Worm (Caenorhabditis elegans) whole organism, dauer: ENCODE measurements around the gene erh-2.

Experiments used
- unc-62 ChIP-seq: sonication (generic microtip); optimal IDR thresholded peaks from 2 replicates; lab custom pipeline; 2017; ENCODE audit warnings: missing biosample characterization, missing genetic modification reagents, missing genetic modification characterization

Gene erh-2

DNA sequence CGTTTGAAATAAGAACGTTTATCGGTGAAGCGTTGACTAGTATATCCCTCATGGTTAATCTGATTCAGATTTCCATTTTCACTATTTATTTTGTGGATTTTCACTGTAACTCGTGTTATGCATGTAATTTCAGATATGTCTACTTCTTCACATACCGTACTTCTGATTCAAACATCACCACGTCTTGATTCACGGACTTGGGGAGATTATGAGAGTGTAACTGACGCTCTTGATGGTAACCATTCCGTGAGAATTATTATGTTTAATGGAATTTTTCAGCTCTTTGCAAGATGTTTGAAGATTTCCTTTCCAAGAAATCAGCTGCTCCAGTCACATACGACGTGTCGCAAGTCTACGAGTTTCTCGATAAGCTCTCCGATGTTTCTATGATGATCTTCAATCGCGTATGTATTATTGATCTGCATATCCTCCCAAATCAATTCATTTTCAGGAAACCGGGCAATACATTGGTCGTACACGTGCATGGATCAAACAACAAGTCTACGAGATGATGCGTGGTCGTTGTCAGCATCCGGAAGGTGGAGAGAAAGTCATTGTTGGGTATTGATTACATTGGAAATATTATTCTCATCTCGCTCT, at the start of gene erh-2:
Gene erh-2, plus strand, starts transcription at position 134 of the 600 bp plus-strand sequence.
- no peak for TF ChIP-seq unc-62

DNA sequence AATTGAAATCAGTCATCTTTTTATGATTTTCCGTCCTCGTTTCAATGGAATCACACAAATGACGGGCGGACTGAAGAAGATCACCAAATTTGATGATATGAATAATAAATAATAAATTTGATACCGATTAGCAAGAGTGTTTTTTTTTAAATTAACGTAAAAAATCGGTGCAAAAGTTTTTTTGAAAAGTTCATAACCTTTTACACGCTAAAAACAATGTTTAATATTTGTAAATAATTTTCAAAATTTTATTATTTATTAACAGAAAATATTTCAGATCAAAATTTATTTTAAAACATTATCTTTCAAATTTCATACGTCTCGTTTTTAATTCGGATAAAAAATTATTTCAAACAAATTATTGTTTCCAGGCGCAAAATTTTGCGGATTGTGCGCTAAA, 48.1 kb upstream of the erh-2 start, which contains the start of gene M88.3:
Gene M88.3, minus strand, starts transcription at position 101 of the 400 bp plus-strand sequence.
- TF ChIP-seq unc-62 = no peak

DNA sequence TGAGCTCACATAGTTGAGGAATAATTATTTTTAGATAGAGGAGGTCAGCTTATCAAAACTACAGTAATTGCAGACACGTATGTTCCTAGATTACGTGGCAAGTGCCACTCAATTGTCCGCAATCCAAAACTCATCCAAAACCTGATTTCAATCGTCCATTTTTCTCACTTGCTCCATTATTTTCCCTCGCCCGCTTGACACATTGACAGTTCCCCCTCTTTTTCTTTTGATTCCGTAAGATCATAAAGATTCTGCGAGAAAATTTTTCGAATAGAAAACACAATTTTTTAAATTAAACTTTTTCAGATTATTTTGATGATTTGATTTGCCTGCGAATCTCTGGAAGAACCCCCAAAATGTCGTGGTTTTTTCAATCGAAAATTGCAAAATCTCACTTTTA, 44.3 kb upstream of the erh-2 start, which contains the start of gene M88.4:
Gene M88.4, plus strand, starts transcription at position 301 of the 400 bp plus-strand sequence.
- TF ChIP-seq unc-62 = no peak

DNA sequence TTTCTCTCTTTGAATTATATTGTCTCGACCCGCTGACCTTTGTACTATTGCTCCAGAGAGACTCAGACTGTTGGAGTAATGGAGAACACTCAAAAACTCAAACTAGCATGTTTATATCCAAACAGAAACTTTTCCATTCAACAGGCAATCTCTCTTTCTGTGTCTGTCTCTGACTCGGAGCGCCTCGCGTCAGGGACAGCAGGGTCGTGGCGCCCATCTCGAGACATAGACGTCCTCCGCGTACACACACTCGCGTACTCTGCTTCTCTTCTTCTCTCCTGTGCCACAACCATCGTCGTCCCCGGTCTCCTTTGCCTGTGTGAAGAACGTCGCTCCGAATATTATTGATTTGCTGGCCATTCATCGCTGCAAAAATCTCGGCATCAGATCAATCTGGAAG, 41.1 kb upstream of the erh-2 start:
- TF ChIP-seq unc-62 = no peak

DNA sequence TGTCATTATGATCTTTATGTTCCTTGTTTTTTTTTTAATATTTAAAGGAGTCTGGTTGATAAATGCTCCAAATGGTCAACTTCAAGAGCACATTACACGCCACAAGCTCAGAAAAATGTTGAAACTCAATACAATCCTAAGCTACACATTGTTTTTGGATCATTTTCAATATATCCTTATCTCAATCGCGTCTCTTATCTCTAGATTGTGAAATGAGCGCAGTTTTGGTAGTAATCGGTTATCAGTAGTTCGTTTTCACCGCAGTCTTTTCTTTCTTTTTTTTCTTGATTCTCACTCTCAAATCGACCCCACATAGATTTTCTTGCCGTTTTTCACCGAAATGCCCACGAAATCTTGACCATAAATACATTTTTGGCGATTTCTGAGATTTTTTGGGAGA, 40.2 kb upstream of the erh-2 start:
- TF ChIP-seq unc-62 = no peak

DNA sequence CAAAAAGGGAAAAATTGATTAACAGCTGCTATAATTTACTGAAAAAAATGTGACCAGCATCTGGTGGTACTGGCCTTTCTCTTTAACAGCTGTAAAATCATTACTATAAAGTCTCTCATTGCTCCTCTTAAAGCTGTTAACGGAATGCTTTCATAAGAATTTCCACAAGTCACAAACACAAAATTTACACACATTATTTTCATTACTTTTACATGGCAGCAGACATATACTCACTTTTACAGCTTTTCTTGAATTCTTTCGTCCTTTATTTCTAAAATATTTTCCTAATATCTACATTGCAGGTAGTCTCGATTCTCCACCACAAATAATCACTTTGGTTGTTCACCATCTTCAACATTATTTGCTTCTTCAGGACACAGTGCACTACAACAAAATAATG, 39.7 kb upstream of the erh-2 start, which contains the start of gene imph-1:
Gene imph-1, plus strand, starts transcription at position 301 of the 400 bp plus-strand sequence.
- no peak for TF ChIP-seq unc-62

DNA sequence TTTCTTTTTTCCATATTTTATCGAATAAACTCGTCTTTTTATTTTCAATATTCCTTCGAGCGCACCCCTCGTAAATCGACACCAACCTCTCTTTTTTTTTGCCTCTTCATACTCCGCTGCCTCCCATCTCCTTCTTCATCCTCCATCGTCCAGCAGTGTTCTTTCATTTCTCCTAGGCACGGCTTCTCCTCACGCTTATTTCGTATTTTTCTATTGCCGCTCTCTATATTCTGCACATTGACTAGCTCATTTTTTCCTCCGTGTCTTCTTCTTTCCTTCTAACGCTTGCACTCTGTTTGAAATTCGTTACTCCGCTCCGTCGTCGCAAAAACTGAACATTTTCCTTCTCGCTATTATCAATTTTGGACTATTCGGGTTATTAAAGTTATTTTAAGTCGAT, 37.7 kb upstream of the erh-2 start:
- no peak for TF ChIP-seq unc-62

DNA sequence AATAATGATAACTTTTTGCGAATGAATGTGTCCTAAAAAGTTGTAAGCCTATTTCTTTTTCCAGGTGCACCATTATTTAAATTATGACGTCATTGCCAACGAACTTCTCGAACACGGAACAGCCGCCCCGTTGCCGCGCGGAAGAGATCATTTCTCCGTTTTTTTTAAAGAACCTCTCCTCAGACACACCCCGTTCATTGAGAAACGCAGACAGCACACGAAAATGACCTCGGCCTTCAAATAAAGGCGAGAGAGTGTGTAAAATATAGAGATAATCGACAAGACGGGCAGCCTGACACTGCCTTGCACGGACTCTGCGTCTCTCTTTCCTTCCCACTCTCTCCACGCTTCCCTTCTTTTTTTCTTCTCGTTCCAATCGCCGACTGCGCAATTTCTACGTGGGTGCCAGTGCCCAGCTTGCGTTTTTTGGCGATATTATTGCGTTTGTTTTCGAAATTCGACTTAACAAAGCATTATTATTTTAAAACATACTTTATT, 32.6 kb upstream of the erh-2 start:
- TF ChIP-seq unc-62 = no peak

DNA sequence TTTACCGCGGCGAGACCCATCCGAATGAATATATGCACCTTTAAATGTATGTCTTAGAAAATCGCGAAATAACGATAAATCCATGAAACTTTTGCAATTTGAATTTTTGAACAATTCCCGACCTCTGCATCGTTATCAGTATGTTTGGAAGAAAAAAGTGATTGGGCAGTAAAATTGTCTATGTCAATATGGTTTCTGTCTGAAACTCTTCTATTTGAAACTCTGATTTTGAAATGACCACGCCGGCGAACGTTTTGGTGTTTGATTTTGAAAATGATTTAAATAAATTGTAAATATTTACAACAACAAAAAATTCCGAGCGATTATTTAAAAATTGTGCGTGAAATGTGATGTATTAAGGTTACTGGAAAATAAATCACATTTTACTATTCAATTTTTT, 31.7 kb upstream of the erh-2 start:
- TF ChIP-seq unc-62 = no peak

DNA sequence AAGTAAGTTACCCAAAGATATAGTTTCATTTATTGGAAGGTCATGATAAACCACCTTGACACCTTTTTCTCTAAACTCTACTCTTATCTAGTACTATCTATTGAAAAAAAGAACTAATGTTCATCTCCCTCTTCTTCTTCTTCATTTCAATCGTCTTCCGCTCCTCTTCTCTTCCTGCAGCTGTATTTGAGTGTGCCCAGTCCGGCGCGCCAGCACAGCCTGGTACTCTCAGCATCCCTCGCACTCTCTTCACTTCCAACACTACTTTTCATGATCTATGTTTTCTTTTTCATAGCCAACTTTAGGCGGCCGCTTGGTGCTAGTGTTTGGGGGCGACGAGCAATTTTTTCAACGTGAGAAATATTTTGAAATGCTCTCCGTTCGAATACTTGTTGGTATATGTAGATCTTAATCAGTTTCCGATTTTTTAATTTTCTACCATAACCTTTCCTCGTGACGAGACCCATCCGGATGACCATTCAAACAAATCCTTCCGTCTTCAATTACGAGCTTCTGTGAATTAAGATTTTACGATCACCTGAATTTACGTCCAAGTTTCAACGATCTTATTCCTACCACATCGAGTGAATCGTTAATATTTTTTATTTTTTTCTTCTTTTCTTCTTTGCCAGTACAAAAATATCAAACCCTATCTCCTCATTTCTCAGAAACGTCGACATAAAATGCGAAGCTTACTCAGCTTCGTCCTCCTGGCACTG, 30.8 kb upstream of the erh-2 start, which contains the start of gene pan-1:
Gene pan-1, plus strand, starts transcription at position 669 of the 719 bp plus-strand sequence.
- no peak for TF ChIP-seq unc-62

DNA sequence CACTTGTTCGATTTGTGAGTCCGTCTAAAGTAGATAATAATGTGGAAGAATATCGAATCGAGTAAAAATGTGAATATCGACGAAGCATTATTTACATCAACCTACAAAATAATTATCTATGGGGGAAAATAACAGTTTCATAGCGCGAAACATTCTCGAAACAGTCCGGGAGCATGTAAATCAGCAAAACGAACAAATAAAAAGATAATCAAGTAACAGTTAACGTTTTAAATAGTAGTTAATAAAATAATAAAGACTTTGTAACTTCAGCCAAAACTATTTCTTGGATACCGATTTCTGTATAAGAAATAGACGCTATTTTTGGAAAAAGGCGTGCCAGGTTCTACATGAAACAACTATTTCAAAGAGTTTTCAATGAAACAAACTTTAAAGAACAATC, 25.0 kb upstream of the erh-2 start, which contains the start of gene mlcd-1:
Gene mlcd-1, minus strand, starts transcription at position 101 of the 400 bp plus-strand sequence.
- TF ChIP-seq unc-62 = no peak

DNA sequence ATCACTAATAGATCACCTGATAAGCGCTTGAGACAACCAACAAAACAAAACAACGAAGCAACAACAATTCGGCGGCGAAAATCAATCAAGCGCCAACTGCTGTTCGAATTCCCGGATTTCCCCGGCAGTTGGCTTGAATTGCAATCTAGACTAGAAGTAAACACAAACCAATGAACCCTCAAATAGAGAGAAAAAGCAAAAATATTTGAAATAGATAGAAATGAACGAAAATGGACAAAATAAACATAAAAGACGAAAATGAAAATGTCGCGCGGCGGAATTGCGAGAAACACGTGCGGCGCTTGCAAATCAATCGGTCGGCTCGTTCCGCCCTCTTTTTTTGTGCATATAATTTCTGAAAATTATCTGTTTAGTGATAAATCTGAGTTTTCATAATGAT, 24.6 kb upstream of the erh-2 start, which contains the start of gene idhg-1:
Gene idhg-1, plus strand, starts transcription at position 343 of the 400 bp plus-strand sequence.
- no peak for TF ChIP-seq unc-62

DNA sequence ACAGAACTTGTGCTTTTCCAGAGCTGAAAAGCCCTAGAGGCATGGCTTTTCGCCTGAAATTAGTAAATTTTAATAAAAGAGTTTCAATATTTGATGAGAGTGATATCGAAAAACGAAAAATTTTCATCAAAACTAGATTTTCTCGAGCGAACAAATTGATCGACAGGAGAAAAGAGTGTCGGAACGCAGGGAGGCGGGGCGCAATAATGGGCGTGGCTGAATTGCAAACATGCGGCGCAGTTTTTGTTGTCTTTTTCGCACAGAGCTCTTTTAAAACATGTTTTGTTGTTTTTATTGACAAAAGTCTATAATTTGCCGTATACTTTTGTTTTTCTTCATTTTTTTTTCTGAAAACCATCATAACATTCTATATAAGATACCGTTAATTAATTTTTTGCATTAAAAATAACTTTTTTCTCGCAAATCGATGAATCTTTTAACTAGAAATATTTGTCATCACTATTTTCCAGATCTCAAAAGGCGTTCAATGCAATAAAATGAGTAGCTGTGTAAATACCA, 14.6 kb upstream of the erh-2 start, which contains the start of the genes sel-5 and wdr-48:
Gene sel-5, minus strand, starts transcription at position 53 of the 519 bp plus-strand sequence.
Gene wdr-48, plus strand, starts transcription at position 469 of the 519 bp plus-strand sequence.
- no peak for TF ChIP-seq unc-62

DNA sequence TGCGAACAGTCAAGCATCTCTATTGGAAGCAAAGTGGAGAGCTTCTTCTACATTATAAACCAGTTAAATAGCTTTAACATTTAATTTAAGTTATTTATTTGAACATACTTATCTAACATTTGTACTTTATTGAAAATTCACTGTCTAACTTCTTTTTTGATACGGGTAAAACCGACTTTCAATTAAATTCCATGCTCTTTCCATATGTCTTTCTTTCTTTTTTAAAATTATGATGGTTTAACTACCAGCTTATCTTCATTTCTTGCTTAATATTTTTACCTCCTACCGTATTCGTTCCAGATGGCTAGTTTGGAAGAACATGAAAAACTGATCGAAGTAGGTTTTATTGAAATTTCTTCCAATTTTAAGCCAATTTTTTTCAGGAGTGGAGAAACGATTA, 11.5 kb upstream of the erh-2 start, which contains the start of gene F35G12.12:
Gene F35G12.12, plus strand, starts transcription at position 301 of the 400 bp plus-strand sequence.
- no peak for TF ChIP-seq unc-62

DNA sequence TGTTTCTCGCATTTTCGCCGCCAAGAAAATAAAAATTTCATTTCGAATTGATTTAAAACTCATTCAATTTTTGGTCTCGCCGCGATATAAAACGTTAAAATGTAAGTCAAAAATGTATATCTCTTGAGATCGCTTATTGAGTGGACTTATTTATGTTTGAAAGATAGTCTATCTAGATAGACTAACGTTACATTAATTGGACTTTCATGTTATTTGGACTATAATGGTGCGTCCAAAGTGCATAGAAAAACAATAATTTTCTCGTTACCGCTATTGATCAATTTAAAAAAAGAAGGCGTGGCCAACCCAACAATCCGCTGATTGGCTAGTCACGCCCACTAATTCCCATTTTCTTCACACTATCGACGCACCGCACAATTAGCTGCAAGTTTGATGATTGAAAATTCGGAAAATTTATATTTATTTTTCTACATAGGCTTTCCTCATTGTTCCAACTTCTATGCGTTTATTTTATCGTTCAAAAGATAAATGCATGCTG, 8.9 kb upstream of the erh-2 start, which contains the start of gene F35G12.5:
Gene F35G12.5, plus strand, starts transcription at position 51 of the 499 bp plus-strand sequence.
- TF ChIP-seq unc-62 = no peak

DNA sequence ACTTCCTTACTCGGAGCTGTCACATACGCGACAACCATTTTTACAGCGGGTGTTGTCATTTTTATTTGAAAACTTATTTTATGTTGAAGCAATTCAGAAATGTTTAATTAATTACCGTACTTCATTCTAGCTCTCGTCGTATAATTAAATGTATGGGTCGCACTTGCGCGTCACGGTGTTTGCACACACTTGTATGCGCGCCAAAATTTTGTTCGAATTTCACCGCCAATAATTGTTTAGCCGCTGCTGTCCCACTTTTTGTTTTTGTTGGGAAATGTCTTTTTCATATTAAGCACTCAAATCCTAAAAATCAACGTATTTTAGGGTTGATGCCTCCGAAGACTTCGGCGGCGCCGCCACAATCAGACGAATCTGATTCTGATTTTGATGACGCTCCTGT, 5.9 kb upstream of the erh-2 start, which contains the start of the genes F35G12.7 and smc-4:
Gene F35G12.7, minus strand, starts transcription at position 154 of the 400 bp plus-strand sequence.
Gene smc-4, plus strand, starts transcription at position 325 of the 400 bp plus-strand sequence.
- no peak for TF ChIP-seq unc-62

DNA sequence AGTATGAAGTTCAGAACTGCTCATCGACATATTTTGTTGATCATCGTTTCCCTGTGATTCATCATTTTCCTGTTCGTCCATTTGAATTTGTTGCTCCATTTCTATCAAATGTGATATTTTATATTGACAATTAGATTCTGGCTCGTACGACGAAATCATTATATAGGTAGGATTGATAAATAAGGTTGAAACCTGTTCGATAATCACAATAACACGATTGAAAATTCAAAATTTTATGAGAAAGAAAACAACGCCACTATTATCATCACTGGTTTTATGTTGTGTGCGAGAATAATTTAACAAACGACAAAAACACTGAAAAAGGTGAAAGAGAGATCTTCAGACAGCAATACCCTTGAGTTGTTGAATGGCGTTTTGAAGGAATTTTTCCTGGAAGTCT, 1.3 kb downstream of the erh-2 start, which contains the start of gene apc-11:
Gene apc-11, minus strand, starts transcription at position 101 of the 400 bp plus-strand sequence.
- no peak for TF ChIP-seq unc-62
